Worm (Caenorhabditis elegans): ENCODE data around the gene Y113G7B.28.

The Y113G7B.28 gene

DNA sequence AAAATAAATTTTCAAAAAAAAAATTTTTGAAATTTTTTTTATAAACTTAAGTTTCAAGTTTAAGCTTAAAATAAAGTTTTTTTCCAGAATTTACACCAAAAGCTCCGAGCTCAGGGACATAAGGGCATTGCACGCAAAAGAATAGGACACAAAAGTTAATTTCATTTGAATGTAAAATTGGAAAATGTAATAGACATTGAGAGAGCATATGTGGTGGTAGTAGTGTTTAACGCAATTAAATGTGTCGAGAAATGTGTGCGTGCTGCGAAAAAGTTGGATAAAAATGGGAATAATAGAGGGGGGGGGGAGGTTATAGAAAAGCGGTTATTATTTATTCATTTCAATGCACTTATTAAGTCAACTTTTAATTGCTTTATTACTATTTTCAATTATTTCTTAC, 24.8 kb downstream of the Y113G7B.28 start:
- TF ChIP-seq athp-1 (tag; optimal IDR thresholded peaks at IDR 0.05) (no peak), madf-3 (GFP tag; IDR thresholded peaks at IDR 0.05) (no peak), ceh-79 (tag; optimal IDR thresholded peaks at IDR 0.05) (no peak), snpc-4 (GFP tag; optimal IDR thresholded peaks at IDR 0.05) (no peak), snpc-4 (tag; optimal IDR thresholded peaks at IDR 0.05) (no peak), B0261.1 (tag; optimal IDR thresholded peaks at IDR 0.05) (no peak), mes-4 (tag; optimal IDR thresholded peaks at IDR 0.05) (no peak), hrde-1 (tag; optimal IDR thresholded peaks at IDR 0.05; ENCODE audit: borderline replicate concordance) (no peak)

DNA sequence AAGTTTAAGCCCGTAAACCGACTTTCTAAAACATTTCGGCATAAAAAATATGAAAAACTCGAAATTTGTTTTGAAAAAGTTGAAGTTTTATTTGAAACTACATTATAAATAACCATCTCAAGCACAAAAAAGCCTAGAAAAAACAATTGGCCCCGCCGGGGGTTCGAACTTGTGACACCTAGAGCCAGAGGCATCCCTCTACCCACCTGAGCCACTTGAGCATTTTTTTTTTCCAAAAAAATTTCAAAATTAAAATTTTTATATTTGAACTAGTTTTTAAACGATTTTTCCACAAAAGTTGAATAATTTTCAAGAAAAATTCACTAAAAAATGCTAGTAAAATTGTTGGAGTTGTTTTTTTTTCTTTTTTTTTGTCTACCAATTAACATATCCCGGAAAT, 27.9 kb downstream of the Y113G7B.28 start:
- TF ChIP-seq bed-1 (GFP tag; IDR thresholded peaks at IDR 0.05) (no peak), rpc-1 (optimal IDR thresholded peaks at IDR 0.05) (peak; percentile 15), rpc-1 (tag; optimal IDR thresholded peaks at IDR 0.05) (peak; percentile 60), tbp1 (GFP tag; optimal IDR thresholded peaks at IDR 0.05) (peak; percentile 63)

- no peak for TF ChIP-seq snpc-4 (GFP tag; optimal IDR thresholded peaks at IDR 0.05)
- no peak for TF ChIP-seq snpc-4 (tag; optimal IDR thresholded peaks at IDR 0.05)
- no peak for TF ChIP-seq B0336.3 (GFP tag; IDR thresholded peaks at IDR 0.05)
- no peak for TF ChIP-seq F57C9.4 (tag; optimal IDR thresholded peaks at IDR 0.05)
- no peak for TF ChIP-seq mel-28 (tag; optimal IDR thresholded peaks at IDR 0.05; ENCODE audit: borderline replicate concordance)
- no peak for TF ChIP-seq somi-1 (GFP tag; optimal IDR thresholded peaks at IDR 0.05)
- no peak for TF ChIP-seq ztf-26 (tag; optimal IDR thresholded peaks at IDR 0.05)
- TF ChIP-seq sptf-2 (GFP tag; optimal IDR thresholded peaks at IDR 0.05), result no peak
- TF ChIP-seq Y53G8AR.9 (GFP tag; conservative IDR thresholded peaks at IDR 0.05), result no peak
- TF ChIP-seq nhr-80 (tag; optimal IDR thresholded peaks at IDR 0.05), result peak; percentile 65
- no peak for TF ChIP-seq F37B4.10 (GFP tag; IDR thresholded peaks at IDR 0.05)
- TF ChIP-seq him-1 (tag; optimal IDR thresholded peaks at IDR 0.05), result no peak
- no peak for TF ChIP-seq lsy-27 (tag; optimal IDR thresholded peaks at IDR 0.05; ENCODE audit: borderline replicate concordance, insufficient read depth)
- TF ChIP-seq egrh-3 (GFP tag; IDR thresholded peaks at IDR 0.05), result no peak
- TF ChIP-seq sea-2 (GFP tag; IDR thresholded peaks at IDR 0.05), result no peak
- no peak for TF ChIP-seq cebp-1 (GFP tag; IDR thresholded peaks at IDR 0.05)
- peak; percentile 50 for TF ChIP-seq cebp-1 (tag; optimal IDR thresholded peaks at IDR 0.05)
Measured at ce11 chrV:20225312-20225711, 29.5 kb downstream of the Y113G7B.28 start.

DNA sequence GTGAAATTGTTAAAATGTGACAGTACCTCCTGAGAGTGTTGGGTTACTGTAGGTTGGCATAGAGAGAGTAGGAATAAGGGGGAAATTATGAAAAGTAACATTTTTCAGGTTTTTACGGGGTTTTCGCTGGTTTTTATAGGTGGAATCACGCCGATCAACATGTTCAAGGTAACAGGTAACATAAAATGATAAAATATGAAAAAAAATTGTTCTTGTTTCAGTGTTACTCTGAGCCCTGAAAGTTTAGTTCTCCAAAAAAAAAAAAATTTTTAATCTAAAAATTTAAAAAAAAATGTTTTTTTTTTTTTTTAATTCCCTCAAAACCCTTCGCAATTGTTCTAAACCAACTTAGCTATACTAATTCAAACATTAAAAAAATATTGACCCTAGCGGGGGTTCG, 38.0 kb downstream of the Y113G7B.28 start, which contains the start of gene Y113G7B.15:
Y113G7B.15 (minus strand) TSS at position 101 of the 400 bp plus-strand sequence.
- TF ChIP-seq xnd-1 (tag; optimal IDR thresholded peaks at IDR 0.05) (no peak), F57C9.4 (tag; optimal IDR thresholded peaks at IDR 0.05) (no peak), ceh-40 (GFP tag; IDR thresholded peaks at IDR 0.05) (no peak), F52B5.7 (tag; optimal IDR thresholded peaks at IDR 0.05) (no peak), Y53G8AR.9 (GFP tag; conservative IDR thresholded peaks at IDR 0.05) (no peak), ztf-6 (GFP tag; IDR thresholded peaks at IDR 0.05) (no peak)

- no peak for TF ChIP-seq Y53F4B.3 (GFP tag; IDR thresholded peaks at IDR 0.05)
- TF ChIP-seq tbp1 (GFP tag; optimal IDR thresholded peaks at IDR 0.05), result peak; percentile 65
- no peak for TF ChIP-seq unc-130 (GFP tag; optimal IDR thresholded peaks at IDR 0.05)
- TF ChIP-seq madf-3 (GFP tag; IDR thresholded peaks at IDR 0.05), result no peak
- TF ChIP-seq hrde-1 (tag; optimal IDR thresholded peaks at IDR 0.05; ENCODE audit: borderline replicate concordance), result no peak
- no peak for TF ChIP-seq mes-4 (tag; optimal IDR thresholded peaks at IDR 0.05)
- TF ChIP-seq F57A8.1 (GFP tag; optimal IDR thresholded peaks at IDR 0.05), result no peak
- 0 out of 2 replicates have a peak, but pooled peaks have one; percentile 37 for TF ChIP-seq attf-6 (GFP tag; IDR thresholded peaks at IDR 0.05)
- no peak for TF ChIP-seq ama-1 (optimal IDR thresholded peaks at IDR 0.05)
- TF ChIP-seq ama-1 (GFP tag; optimal IDR thresholded peaks at IDR 0.05), result no peak
- no peak for TF ChIP-seq egl-44 (GFP tag; IDR thresholded peaks at IDR 0.05)
- no peak for TF ChIP-seq ztf-28 (GFP tag; IDR thresholded peaks at IDR 0.05)
- no peak for TF ChIP-seq atf-7 (tag; optimal IDR thresholded peaks at IDR 0.05)
- peak; percentile 45; the same call in 1 of the 2 replicates for TF ChIP-seq Y53G8AR.9 (GFP tag; conservative IDR thresholded peaks at IDR 0.05)
- TF ChIP-seq cebp-2 (GFP tag; IDR thresholded peaks at IDR 0.05), result no peak
- TF ChIP-seq ZK185.1 (tag; optimal IDR thresholded peaks at IDR 0.05; ENCODE audit: poor library complexity, severe bottlenecking), result no peak
- TF ChIP-seq nfyb-1 (GFP tag; IDR thresholded peaks at IDR 0.05), result peak; percentile 50
- no peak for TF ChIP-seq rpc-1 (optimal IDR thresholded peaks at IDR 0.05)
- TF ChIP-seq rpc-1 (tag; optimal IDR thresholded peaks at IDR 0.05), result peak; percentile 51
- TF ChIP-seq athp-1 (tag; optimal IDR thresholded peaks at IDR 0.05), result no peak
- no peak for TF ChIP-seq ztf-6 (GFP tag; IDR thresholded peaks at IDR 0.05)
Measured at ce11 chrV:20234439-20234838, 38.7 kb downstream of the Y113G7B.28 start.
